Comparison of ENCODE assay signal across 5 worm cellular contexts in the genomic region with DNA sequence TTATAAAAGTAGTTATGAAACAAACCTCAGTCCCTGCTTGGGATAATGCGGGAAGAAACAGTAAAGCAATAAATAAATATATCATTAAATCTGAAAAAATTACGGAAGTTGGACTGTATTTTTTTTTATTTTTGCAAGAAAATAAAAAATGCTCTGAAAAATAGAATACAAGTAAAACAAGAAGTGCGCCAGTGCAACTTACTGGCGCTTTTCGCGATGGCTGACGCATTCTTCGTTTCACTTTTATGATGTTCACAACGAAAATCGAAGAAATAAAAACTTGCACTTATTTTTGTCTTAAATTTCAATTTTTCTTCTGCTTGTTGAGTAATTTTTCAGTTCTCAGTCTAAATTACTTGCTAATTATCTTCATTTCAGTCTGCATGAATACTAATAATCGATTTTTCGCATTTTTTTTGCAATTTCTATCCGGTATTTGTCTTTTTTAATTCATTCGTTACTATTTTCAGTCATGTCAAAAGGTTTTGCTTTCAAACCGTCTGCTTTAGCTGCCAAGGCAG.
TF ChIP-seq lines count a peak whose summit lies in the region.

A gene (minus strand): TSS at position 229 of the 521 bp plus-strand sequence.
A gene (plus strand): TSS at position 471 of the 521 bp plus-strand sequence.

TF ChIP-seq in whole organism, L1 larva, 84 proteins besides CTCF, POLR2A, EP300 and RAD21 (continues in another document):
- no peak for TF ChIP-seq unc-30 (tag; optimal IDR thresholded peaks at IDR 0.05; lab: Kevin White, UChicago)
- peak; percentile 32 for TF ChIP-seq fkh-10 (GFP tag; optimal IDR thresholded peaks at IDR 0.05; lab: Kevin White, UChicago)
- TF ChIP-seq mab-9 (GFP tag; IDR thresholded peaks at IDR 0.05; lab: Robert Waterston, UW): peak; percentile 57; the same call in 1 of the 2 replicates
- peak; percentile 75 for TF ChIP-seq nhr-11 (tag; optimal IDR thresholded peaks at IDR 0.05; lab: Kevin White, UChicago)
- TF ChIP-seq lin-35 (GFP tag; optimal IDR thresholded peaks at IDR 0.05; lab: Kevin White, UChicago): peak; percentile 83 to 86
- TF ChIP-seq vab-15 (tag; optimal IDR thresholded peaks at IDR 0.05; lab: Kevin White, UChicago): no peak
- peak; percentile 75 to 86 (median 84) for TF ChIP-seq dpl-1 (GFP tag; optimal IDR thresholded peaks at IDR 0.05; lab: Kevin White, UChicago)
- TF ChIP-seq C34B4.2 (tag; optimal IDR thresholded peaks at IDR 0.05; lab: Kevin White, UChicago): no peak
- peak in 2 of 6 experiments; percentile 33 to 78 for TF ChIP-seq elt-3 (tag; optimal IDR thresholded peaks at IDR 0.05; lab: Kevin White, UChicago)
- no peak for TF ChIP-seq ets-5 (GFP tag; IDR thresholded peaks at IDR 0.05; lab: Robert Waterston, UW)
- no peak for TF ChIP-seq tlp-1 (tag; optimal IDR thresholded peaks at IDR 0.05; lab: Kevin White, UChicago)
- peak; percentile 79 for TF ChIP-seq egl-13 (tag; optimal IDR thresholded peaks at IDR 0.05; lab: Kevin White, UChicago)
- TF ChIP-seq rnt-1 (tag; optimal IDR thresholded peaks at IDR 0.05; lab: Kevin White, UChicago): peak; percentile 95
- TF ChIP-seq aha-1 (tag; optimal IDR thresholded peaks at IDR 0.05; lab: Kevin White, UChicago): no peak
- peak; percentile 87 for TF ChIP-seq nhr-19 (GFP tag; conservative IDR thresholded peaks at IDR 0.05; lab: Robert Waterston, UW)
- TF ChIP-seq ztf-4 (tag; optimal IDR thresholded peaks at IDR 0.05; lab: Kevin White, UChicago): peak; percentile 62

TF ChIP-seq in whole organism, L3 larva, 47 proteins besides CTCF, POLR2A, EP300 and RAD21 (continues in another document):
- TF ChIP-seq ztf-11 (tag; optimal IDR thresholded peaks at IDR 0.05; lab: Kevin White, UChicago) (no peak), ceh-9 (tag; optimal IDR thresholded peaks at IDR 0.05; lab: Kevin White, UChicago) (no peak), unc-39 (tag; optimal IDR thresholded peaks at IDR 0.05; lab: Kevin White, UChicago) (no peak), ceh-82 (tag; optimal IDR thresholded peaks at IDR 0.05; lab: Kevin White, UChicago) (no peak), ZK546.5 (tag; optimal IDR thresholded peaks at IDR 0.05; lab: Kevin White, UChicago) (peak; percentile 20), nhr-43 (tag; optimal IDR thresholded peaks at IDR 0.05; lab: Kevin White, UChicago; ENCODE audit: poor library complexity, severe bottlenecking) (peak; percentile 85), daf-12 (tag; optimal IDR thresholded peaks at IDR 0.05; lab: Kevin White, UChicago) (no peak), ceh-16 (tag; optimal IDR thresholded peaks at IDR 0.05; lab: Kevin White, UChicago) (no peak), egl-27 (tag; optimal IDR thresholded peaks at IDR 0.05; lab: Kevin White, UChicago) (no peak), elt-3 (tag; optimal IDR thresholded peaks at IDR 0.05; lab: Kevin White, UChicago) (no peak), pqm-1 (tag; optimal IDR thresholded peaks at IDR 0.05; lab: Kevin White, UChicago) (no peak), R02D3.7 (tag; optimal IDR thresholded peaks at IDR 0.05; lab: Kevin White, UChicago) (peak; percentile 67), hmg-11 (tag; optimal IDR thresholded peaks at IDR 0.05; lab: Kevin White, UChicago) (peak; percentile 70), zag-1 (tag; optimal IDR thresholded peaks at IDR 0.05; lab: Kevin White, UChicago) (no peak), ztf-4 (tag; optimal IDR thresholded peaks at IDR 0.05; lab: Kevin White, UChicago) (no peak), nhr-25 (tag; optimal IDR thresholded peaks at IDR 0.05; lab: Kevin White, UChicago) (peak; percentile 74), nfya-1 (tag; optimal IDR thresholded peaks at IDR 0.05; lab: Kevin White, UChicago; ENCODE audit: insufficient read depth) (peak; percentile 76), nhr-77 (tag; optimal IDR thresholded peaks at IDR 0.05; lab: Kevin White, UChicago) (no peak)

TF ChIP-seq in whole organism, early embryonic, 17 proteins besides CTCF, POLR2A, EP300 and RAD21:
- TF ChIP-seq ets-7 (tag; optimal IDR thresholded peaks at IDR 0.05; lab: Kevin White, UChicago): no peak
- peak; percentile 55 for TF ChIP-seq ceh-36 (tag; optimal IDR thresholded peaks at IDR 0.05; lab: Kevin White, UChicago)
- TF ChIP-seq hmg-4 (GFP tag; optimal IDR thresholded peaks at IDR 0.05; lab: Kevin White, UChicago): no peak
- TF ChIP-seq sea-1 (GFP tag; conservative IDR thresholded peaks at IDR 0.05; lab: Robert Waterston, UW): no peak
- no peak for TF ChIP-seq hnd-1 (tag; optimal IDR thresholded peaks at IDR 0.05; lab: Kevin White, UChicago)
- TF ChIP-seq scrt-1 (GFP tag; IDR thresholded peaks at IDR 0.05; lab: Robert Waterston, UW): no peak
- 0 out of 2 replicates have a peak, but pooled peaks have one; percentile 13 for TF ChIP-seq tbx-37 (GFP tag; conservative IDR thresholded peaks at IDR 0.05; lab: Robert Waterston, UW)
- peak; percentile 70 for TF ChIP-seq flt-1 (GFP tag; IDR thresholded peaks at IDR 0.05; lab: Robert Waterston, UW)
- TF ChIP-seq tbx-11 (GFP tag; IDR thresholded peaks at IDR 0.05; lab: Robert Waterston, UW): no peak
- TF ChIP-seq hmbx-1 (tag; optimal IDR thresholded peaks at IDR 0.05; lab: Kevin White, UChicago): no peak
- peak; percentile 71 for TF ChIP-seq F13C5.2 (tag; optimal IDR thresholded peaks at IDR 0.05; lab: Kevin White, UChicago)
- TF ChIP-seq tra-4 (tag; optimal IDR thresholded peaks at IDR 0.05; lab: Kevin White, UChicago): no peak

TF ChIP-seq in whole organism, midembryonic, 9 proteins besides CTCF, POLR2A, EP300 and RAD21:
- TF ChIP-seq ztf-23 (GFP tag; IDR thresholded peaks at IDR 0.05; lab: Robert Waterston, UW) (peak; percentile 64; the same call in 1 of the 2 replicates), med-1 (GFP tag; optimal IDR thresholded peaks at IDR 0.05; lab: Kevin White, UChicago; ENCODE audit: insufficient read depth) (no peak), ref-1 (GFP tag; conservative IDR thresholded peaks at IDR 0.05; lab: Robert Waterston, UW) (no peak), ztf-29 (GFP tag; IDR thresholded peaks at IDR 0.05; lab: Robert Waterston, UW) (no peak), tab-1 (GFP tag; IDR thresholded peaks at IDR 0.05; lab: Robert Waterston, UW) (no peak), T22C8.4 (GFP tag; IDR thresholded peaks at IDR 0.05; lab: Robert Waterston, UW) (no peak), klf-2 (GFP tag; conservative IDR thresholded peaks at IDR 0.05; lab: Robert Waterston, UW) (no peak), flt-1 (GFP tag; IDR thresholded peaks at IDR 0.05; lab: Robert Waterston, UW) (0 out of 2 replicates have a peak, but pooled peaks have one; percentile 33), cog-1 (tag; optimal IDR thresholded peaks at IDR 0.05; lab: Kevin White, UChicago) (peak; percentile 71)
TF ChIP-seq in whole organism, midembryonic: peak in this region for 3.

TF ChIP-seq in whole organism, young adult, 124 proteins besides CTCF, POLR2A, EP300 and RAD21 (continues in another document):
- TF ChIP-seq ztf-22 (GFP tag; optimal IDR thresholded peaks at IDR 0.05; lab: Kevin White, UChicago) (no peak), bed-2 (GFP tag; IDR thresholded peaks at IDR 0.05; lab: Robert Waterston, UW) (no peak), ccch-3 (GFP tag; optimal IDR thresholded peaks at IDR 0.05; lab: Kevin White, UChicago) (no peak), D2030.7 (GFP tag; IDR thresholded peaks at IDR 0.05; lab: Robert Waterston, UW) (peak; percentile 52; the same call in 1 of the 2 replicates), ceh-79 (tag; optimal IDR thresholded peaks at IDR 0.05; lab: Kevin White, UChicago) (no peak), somi-1 (GFP tag; optimal IDR thresholded peaks at IDR 0.05; lab: Kevin White, UChicago) (no peak), repo-1 (tag; optimal IDR thresholded peaks at IDR 0.05; lab: Kevin White, UChicago) (peak; percentile 73), sptf-2 (GFP tag; optimal IDR thresholded peaks at IDR 0.05; lab: Kevin White, UChicago) (no peak), B0035.1 (tag; optimal IDR thresholded peaks at IDR 0.05; lab: Kevin White, UChicago) (no peak), tlf-1 (GFP tag; optimal IDR thresholded peaks at IDR 0.05; lab: Kevin White, UChicago) (peak; percentile 73), nfyb-1 (GFP tag; IDR thresholded peaks at IDR 0.05; lab: Robert Waterston, UW) (peak; percentile 70; the same call in 1 of the 2 replicates), unc-130 (GFP tag; optimal IDR thresholded peaks at IDR 0.05; lab: Kevin White, UChicago) (peak; percentile 11), B0019.2 (GFP tag; conservative IDR thresholded peaks at IDR 0.05; lab: Robert Waterston, UW) (no peak), Y67H2A.10 (GFP tag; conservative IDR thresholded peaks at IDR 0.05; lab: Robert Waterston, UW) (no peak), rcor-1 (GFP tag; IDR thresholded peaks at IDR 0.05; lab: Robert Waterston, UW) (peak; percentile 69), ztf-28 (GFP tag; IDR thresholded peaks at IDR 0.05; lab: Robert Waterston, UW) (no peak), egl-44 (GFP tag; IDR thresholded peaks at IDR 0.05; lab: Robert Waterston, UW) (no peak), nhr-90 (tag; optimal IDR thresholded peaks at IDR 0.05; lab: Kevin White, UChicago) (no peak), atf-7 (tag; optimal IDR thresholded peaks at IDR 0.05; lab: Kevin White, UChicago) (peak; percentile 48), Y53F4B.3 (GFP tag; IDR thresholded peaks at IDR 0.05; lab: Robert Waterston, UW) (no peak), F22D6.2 (tag; optimal IDR thresholded peaks at IDR 0.05; lab: Kevin White, UChicago) (peak; percentile 55), F39B2.1 (GFP tag; IDR thresholded peaks at IDR 0.05; lab: Robert Waterston, UW) (no peak), tbx-9 (tag; optimal IDR thresholded peaks at IDR 0.05; lab: Kevin White, UChicago; ENCODE audit: borderline replicate concordance) (no peak), Y79H2A.3 (GFP tag; conservative IDR thresholded peaks at IDR 0.05; lab: Robert Waterston, UW) (no peak), lsl-1 (GFP tag; optimal IDR thresholded peaks at IDR 0.05; lab: Kevin White, UChicago) (peak; percentile 72), B0336.3 (GFP tag; IDR thresholded peaks at IDR 0.05; lab: Robert Waterston, UW) (peak; percentile 65; the same call in 1 of the 2 replicates), madf-6 (GFP tag; IDR thresholded peaks at IDR 0.05; lab: Robert Waterston, UW) (peak; percentile 84), F23B12.7 (tag; optimal IDR thresholded peaks at IDR 0.05; lab: Kevin White, UChicago; ENCODE audit: insufficient read depth) (peak; percentile 32), egl-18 (GFP tag; IDR thresholded peaks at IDR 0.05; lab: Robert Waterston, UW) (no peak), C06A6.2 (GFP tag; conservative IDR thresholded peaks at IDR 0.05; lab: Robert Waterston, UW) (peak; percentile 50; the same call in 1 of the 2 replicates), Y95B8A.8 (GFP tag; IDR thresholded peaks at IDR 0.05; lab: Robert Waterston, UW) (no peak; the same call in 1 of the 2 replicates), snpc-1.1 (tag; optimal IDR thresholded peaks at IDR 0.05; lab: Kevin White, UChicago; ENCODE audit: insufficient read depth) (no peak), mel-28 (tag; optimal IDR thresholded peaks at IDR 0.05; lab: Kevin White, UChicago; ENCODE audit: borderline replicate concordance) (no peak), chd-7 (tag; optimal IDR thresholded peaks at IDR 0.05; lab: Kevin White, UChicago) (peak; percentile 21), attf-6 (GFP tag; IDR thresholded peaks at IDR 0.05; lab: Robert Waterston, UW) (no peak)
